Fruit fly (Drosophila melanogaster): ENCODE data around the gene CG18265.

DNA sequence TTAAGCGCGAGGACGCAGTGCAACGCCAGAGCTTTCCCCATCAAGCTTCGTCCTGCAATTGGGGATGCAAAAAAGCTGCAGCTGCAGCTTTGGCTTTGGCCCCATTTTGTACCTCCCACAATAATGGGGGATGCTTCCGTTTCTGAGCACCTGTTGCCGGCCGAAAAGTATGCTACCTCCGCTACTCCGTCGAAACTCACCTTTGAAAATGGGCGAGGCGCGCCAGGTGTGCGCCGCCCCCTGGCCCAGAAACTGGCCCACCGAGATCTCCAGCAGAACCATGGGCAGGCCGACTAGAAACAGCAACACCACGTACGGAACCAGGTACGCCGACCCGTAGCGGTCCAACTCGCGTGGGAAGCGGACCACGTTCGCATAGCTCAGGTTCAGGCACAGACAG lies 37.8 kb upstream of the CG18265 start:
- no peak for TF ChIP-seq Myc (optimal IDR thresholded peaks at IDR 0.05)
- TF ChIP-seq psq (optimal IDR thresholded peaks at IDR 0.05), result no peak
- no peak for TF ChIP-seq Sin3A (optimal IDR thresholded peaks at IDR 0.05)
